Fruit fly (Drosophila melanogaster): ENCODE results near the gene CG8042.

DNA sequence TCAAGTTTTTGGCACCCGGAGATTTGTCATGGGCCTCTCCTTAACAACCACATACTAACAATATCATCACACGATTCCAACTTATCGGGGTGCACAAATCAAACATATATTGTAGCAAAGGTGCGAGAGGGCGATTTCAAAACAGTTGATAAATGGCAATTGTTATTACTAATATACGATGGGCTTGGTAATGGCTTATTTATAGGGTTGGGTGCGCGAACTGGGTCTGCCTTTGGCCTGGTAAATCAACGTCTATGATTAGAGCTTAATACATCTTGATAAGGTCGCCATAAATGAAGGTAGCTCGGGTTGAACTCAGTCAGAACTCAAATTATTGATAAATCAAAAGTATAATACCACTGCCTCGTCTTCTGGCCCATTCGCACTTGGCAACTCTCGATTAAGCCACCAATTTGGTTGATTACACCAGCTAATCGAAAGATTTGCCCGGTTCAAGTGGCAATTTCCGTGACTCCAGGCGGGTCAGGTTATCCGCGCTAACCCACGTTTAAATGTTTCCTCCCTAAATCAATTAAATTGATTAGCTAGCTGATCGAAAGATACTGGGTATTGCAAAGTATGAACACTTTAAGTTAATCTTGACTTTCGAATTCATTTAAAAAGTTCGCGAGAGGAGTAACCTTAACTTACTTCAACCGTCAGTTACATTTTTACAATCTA is 34.1 kb downstream of the CG8042 start:
- TF ChIP-seq CG8478 (optimal IDR thresholded peaks at IDR 0.05): no peak
- no peak for TF ChIP-seq usp (GFP tag; optimal IDR thresholded peaks at IDR 0.05)
- no peak for TF ChIP-seq psq (optimal IDR thresholded peaks at IDR 0.05)
- no peak for TF ChIP-seq Dll (optimal IDR thresholded peaks at IDR 0.05)
